Worm (Caenorhabditis elegans) whole organism, L2 larva: Measurements from ENCODE around the gene E02H1.5.

ENCODE experiments used
- C34F6.9 ChIP-seq: fragments of 150-350 bp; optimal IDR thresholded peaks from 2 replicates; lab custom pipeline; 2014; ENCODE audit warnings: missing biosample characterization, missing genetic modification characterization
- F13H6.1 ChIP-seq: sonication (generic microtip); optimal IDR thresholded peaks from 2 replicates; lab custom pipeline; 2016; ENCODE audit warnings: missing genetic modification characterization, missing compliant biosample characterization
- R02D3.7 ChIP-seq: fragments of 150-350 bp; optimal IDR thresholded peaks from 2 replicates; lab custom pipeline; 2014; ENCODE audit warnings: missing biosample characterization, missing genetic modification characterization
- Y55F3AM.14 ChIP-seq: fragments of 200-800 bp; sonication (Bioruptor generic); optimal IDR thresholded peaks from 2 replicates; lab custom pipeline; 2018; ENCODE audit warnings: mild to moderate bottlenecking, missing genetic modification characterization, missing compliant biosample characterization
- ZK546.5 ChIP-seq: sonication (generic microtip); optimal IDR thresholded peaks from 2 replicates; lab custom pipeline; 2017; ENCODE audit warnings: missing biosample characterization, missing genetic modification characterization
- alr-1 ChIP-seq: fragments of 150-350 bp; optimal IDR thresholded peaks from 2 replicates; lab custom pipeline; 2014; ENCODE audit warnings: missing biosample characterization, missing genetic modification characterization
- aly-2 ChIP-seq: fragments of 150-350 bp; optimal IDR thresholded peaks from 2 replicates; lab custom pipeline; 2014; ENCODE audit warnings: missing biosample characterization, missing genetic modification characterization
- blmp-1 ChIP-seq: sonication (generic microtip); optimal IDR thresholded peaks from 2 replicates; lab custom pipeline; 2017; ENCODE audit warnings: missing genetic modification characterization, mild to moderate bottlenecking, missing compliant biosample characterization, antibody characterized with exemption, moderate library complexity; ENCODE audit not compliant: insufficient read depth
- ceh-16 ChIP-seq: fragments of 150-350 bp; optimal IDR thresholded peaks from 2 replicates; lab custom pipeline; 2014; ENCODE audit warnings: missing biosample characterization, missing genetic modification characterization
- crh-2 ChIP-seq: sonication (generic microtip); optimal IDR thresholded peaks from 2 replicates; lab custom pipeline; 2017; ENCODE audit warnings: missing biosample characterization, missing genetic modification characterization
- egl-27 ChIP-seq: sonication (generic microtip); optimal IDR thresholded peaks from 3 replicates; lab custom pipeline; 2017; ENCODE audit warnings: missing biosample characterization, missing genetic modification reagents, missing genetic modification characterization
- elt-3 ChIP-seq: sonication (generic microtip); optimal IDR thresholded peaks from 2 replicates; lab custom pipeline; 2017; ENCODE audit warnings: missing biosample characterization, missing genetic modification characterization
- fos-1 ChIP-seq: fragments of 150-350 bp; optimal IDR thresholded peaks from 2 replicates; lab custom pipeline; 2014; ENCODE audit warnings: missing biosample characterization, missing genetic modification characterization
- gmeb-1 ChIP-seq: fragments of 150-350 bp; optimal IDR thresholded peaks from 2 replicates; lab custom pipeline; 2014; ENCODE audit warnings: missing biosample characterization, missing genetic modification characterization
- lin-11 ChIP-seq: fragments of 150-350 bp; sonication (generic microtip); optimal IDR thresholded peaks from 2 replicates; lab custom pipeline; 2014; ENCODE audit warnings: missing biosample characterization, missing genetic modification characterization, inconsistent platforms, mixed read lengths
- lsy-2 ChIP-seq, 2 experiments: fragments of 150-350 bp in 1 of 2; sonication (generic microtip) in 1 of 2; optimal IDR thresholded peaks; 2 replicates each; lab custom pipeline; 2014 to 2017; ENCODE audit warnings: missing biosample characterization in 2 of 2, missing genetic modification characterization in 2 of 2
- mbf-1 ChIP-seq: sonication (generic microtip); optimal IDR thresholded peaks from 2 replicates; lab custom pipeline; 2017; ENCODE audit warnings: missing biosample characterization, missing genetic modification characterization
- mdl-1 ChIP-seq, 2 experiments: fragments of 150-350 bp in 1 of 2; sonication (generic microtip) in 1 of 2; optimal IDR thresholded peaks; 2 replicates each; lab custom pipeline; 2017; ENCODE audit warnings: missing biosample characterization in 2 of 2, missing genetic modification characterization in 2 of 2
- nhr-129 ChIP-seq: fragments of 150-350 bp; optimal IDR thresholded peaks from 2 replicates; lab custom pipeline; 2014; ENCODE audit warnings: missing biosample characterization, missing genetic modification characterization
- nhr-21 ChIP-seq: fragments of 150-350 bp; optimal IDR thresholded peaks from 2 replicates; lab custom pipeline; 2014; ENCODE audit warnings: missing biosample characterization, missing genetic modification characterization
- nhr-23 ChIP-seq: fragments of 150-350 bp; optimal IDR thresholded peaks from 2 replicates; lab custom pipeline; 2014; ENCODE audit warnings: missing biosample characterization, missing genetic modification reagents, missing genetic modification characterization
- nhr-237 ChIP-seq: fragments of 150-350 bp; optimal IDR thresholded peaks from 2 replicates; lab custom pipeline; 2014; ENCODE audit warnings: missing biosample characterization, missing genetic modification characterization
- nhr-25 ChIP-seq: fragments of 150-350 bp; sonication (generic microtip); optimal IDR thresholded peaks from 3 replicates; lab custom pipeline; 2014; ENCODE audit warnings: missing biosample characterization, missing genetic modification characterization
- nhr-6 ChIP-seq: fragments of 150-350 bp; optimal IDR thresholded peaks from 2 replicates; lab custom pipeline; 2014; ENCODE audit warnings: missing biosample characterization, missing genetic modification characterization
- peb-1 ChIP-seq: fragments of 150-350 bp; optimal IDR thresholded peaks from 2 replicates; lab custom pipeline; 2014; ENCODE audit warnings: missing biosample characterization, missing genetic modification characterization
- sem-4 ChIP-seq: fragments of 150-350 bp; optimal IDR thresholded peaks from 2 replicates; lab custom pipeline; 2014; ENCODE audit warnings: missing biosample characterization, missing genetic modification reagents, missing genetic modification characterization
- skn-1 ChIP-seq: sonication (generic microtip); optimal IDR thresholded peaks from 2 replicates; lab custom pipeline; 2017; ENCODE audit warnings: missing biosample characterization, missing genetic modification characterization
- sma-9 ChIP-seq, 2 experiments: fragments of 150-350 bp in 1 of 2; sonication (generic microtip) in 1 of 2; optimal IDR thresholded peaks; 2 replicates each; lab custom pipeline; 2014 to 2016; ENCODE audit warnings: missing genetic modification characterization in 2 of 2, mild to moderate bottlenecking in 1 of 2, missing biosample characterization in 1 of 2, missing compliant biosample characterization in 1 of 2, missing genetic modification reagents in 1 of 2, moderate library complexity in 1 of 2
- snpc-4 ChIP-seq: fragments of 150-350 bp; optimal IDR thresholded peaks from 2 replicates; lab custom pipeline; 2014; ENCODE audit warnings: missing biosample characterization, missing genetic modification characterization
- ztf-1 ChIP-seq: fragments of 200-800 bp; sonication (Bioruptor generic); conservative IDR thresholded peaks from 2 replicates; pipeline ENCODE4 v1.3.6; 2022; ENCODE audit warnings: missing genetic modification characterization, missing compliant biosample characterization
- ztf-11 ChIP-seq: sonication (generic microtip); optimal IDR thresholded peaks from 2 replicates; lab custom pipeline; 2017; ENCODE audit warnings: missing biosample characterization, missing genetic modification characterization
- ztf-4 ChIP-seq: fragments of 150-350 bp; optimal IDR thresholded peaks from 2 replicates; lab custom pipeline; 2014; ENCODE audit warnings: missing biosample characterization, missing genetic modification characterization

Gene E02H1.5

DNA sequence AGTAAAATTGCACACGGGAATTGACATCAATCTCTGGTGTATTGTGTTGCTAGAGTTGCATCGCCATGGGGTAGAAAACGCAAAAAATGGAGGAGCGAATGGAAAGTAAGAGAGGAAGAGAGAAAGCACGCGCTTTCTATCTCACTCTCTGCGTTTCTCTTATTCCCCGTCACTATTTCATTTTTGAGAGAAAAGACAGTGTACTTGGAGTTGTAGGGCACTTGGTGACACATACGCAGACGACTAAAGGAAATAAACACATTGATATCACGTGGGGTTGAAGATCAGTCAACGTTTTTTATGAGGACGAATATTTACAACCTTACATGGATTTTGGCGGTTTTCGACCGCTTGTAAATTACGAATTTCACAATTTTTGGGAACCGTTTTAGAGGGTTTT is 8.4 kb downstream of the E02H1.5 start (continued):
- peak; percentile 96 for TF ChIP-seq F13H6.1 (tag; lab: Kevin White, UChicago)
- TF ChIP-seq nhr-6 (tag; lab: Kevin White, UChicago): peak; percentile 96
- TF ChIP-seq ztf-1: no peak
- TF ChIP-seq blmp-1 (tag; lab: Kevin White, UChicago): peak; percentile 96
- peak; percentile 76 for TF ChIP-seq alr-1
- peak; percentile 98 for TF ChIP-seq nhr-129 (tag; lab: Kevin White, UChicago)
- TF ChIP-seq egl-27 (tag; lab: Kevin White, UChicago): peak; percentile 96
- no peak for TF ChIP-seq lin-11 (tag; lab: Kevin White, UChicago)
- no peak for TF ChIP-seq ztf-11 (tag; lab: Kevin White, UChicago)
- peak; percentile 92 for TF ChIP-seq ztf-4
- peak; percentile 22 for TF ChIP-seq R02D3.7 (tag; lab: Kevin White, UChicago)
- TF ChIP-seq, all 48 proteins: peak for 30

- TF ChIP-seq crh-2 (tag; lab: Kevin White, UChicago) (peak; percentile 10), nhr-237 (tag; lab: Kevin White, UChicago) (no peak), sma-9 (GFP tag; optimal IDR thresholded peaks at IDR 0.05; lab: Kevin White, UChicago) (peak; percentile 65), sma-9 (tag; optimal IDR thresholded peaks at IDR 0.05; lab: Kevin White, UChicago) (no peak), gmeb-1 (peak; percentile 14), nhr-129 (tag; lab: Kevin White, UChicago) (peak; percentile 40), peb-1 (tag; lab: Kevin White, UChicago) (no peak), snpc-4 (no peak), fos-1 (tag; lab: Kevin White, UChicago) (peak; percentile 8), F13H6.1 (tag; lab: Kevin White, UChicago) (no peak), nhr-25 (peak; percentile 13), Y55F3AM.14 (GFP tag; lab: Kevin White, UChicago) (no peak)
- TF ChIP-seq, all 48 proteins: peak for 6
Observed at ce11 chrII:9604063-9604462, 9.0 kb downstream of the E02H1.5 start.

DNA sequence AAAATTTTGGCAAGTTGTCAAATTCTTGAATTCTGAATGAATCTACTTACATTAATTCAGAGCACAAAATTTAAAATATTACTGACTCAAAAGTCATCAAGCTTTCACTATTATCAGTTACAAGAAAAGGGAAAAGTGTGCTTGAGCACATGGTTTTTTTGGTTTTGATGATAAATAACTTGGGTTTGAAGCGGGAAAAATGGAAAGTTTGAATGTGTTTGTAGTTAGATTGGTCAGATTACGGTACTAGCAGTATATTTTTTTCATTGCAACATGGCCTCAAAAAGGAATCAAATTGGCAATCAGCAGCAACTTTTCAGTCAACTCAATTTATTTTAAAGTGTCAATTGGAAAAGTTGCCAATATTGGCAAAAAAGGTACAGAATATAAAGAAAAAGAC is 9.7 kb downstream of the E02H1.5 start:
- TF ChIP-seq skn-1 (peak; percentile 27), F13H6.1 (tag; lab: Kevin White, UChicago) (no peak), nhr-25 (no peak)
- TF ChIP-seq, all 48 proteins: peak for 1

DNA sequence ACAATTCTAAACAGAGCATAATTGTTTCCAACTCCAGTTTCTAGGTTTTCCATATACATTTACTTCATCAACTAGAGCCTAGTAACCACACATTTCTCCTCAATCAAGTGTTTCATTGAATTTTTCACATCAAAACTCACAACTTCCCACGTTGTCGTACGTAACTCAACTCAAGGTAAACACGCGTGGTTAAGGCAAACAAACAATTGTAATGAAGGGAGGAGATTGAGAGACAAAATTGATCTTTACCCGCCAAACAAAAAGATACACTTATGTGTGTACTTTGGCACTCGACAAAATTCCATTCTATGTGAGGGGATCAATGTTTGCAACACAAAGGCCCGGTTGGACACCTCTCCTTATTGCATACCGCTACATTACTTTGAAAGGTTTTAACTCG is 10.3 kb downstream of the E02H1.5 start, which contains the start of gene nhr-19:
Gene nhr-19 (minus strand): TSS at position 191 of the 400 bp plus-strand sequence.
- TF ChIP-seq elt-3 (tag; lab: Kevin White, UChicago) (no peak), lsy-2 (tag; optimal IDR thresholded peaks at IDR 0.05; lab: Kevin White, UChicago) (peak in 1 of 2 experiments; percentile 20), aly-2 (tag; lab: Kevin White, UChicago) (no peak), gmeb-1 (no peak), mdl-1 (tag; optimal IDR thresholded peaks at IDR 0.05; lab: Kevin White, UChicago) (no peak), nhr-25 (peak; percentile 17), nhr-23 (no peak), alr-1 (no peak), ZK546.5 (no peak), Y55F3AM.14 (GFP tag; lab: Kevin White, UChicago) (no peak), nhr-129 (tag; lab: Kevin White, UChicago) (peak; percentile 65), fos-1 (tag; lab: Kevin White, UChicago) (no peak), ztf-1 (no peak), sem-4 (tag; lab: Kevin White, UChicago) (no peak), ztf-11 (tag; lab: Kevin White, UChicago) (no peak), sma-9 (GFP tag; optimal IDR thresholded peaks at IDR 0.05; lab: Kevin White, UChicago) (peak; percentile 59), sma-9 (tag; optimal IDR thresholded peaks at IDR 0.05; lab: Kevin White, UChicago) (no peak), mbf-1 (no peak), crh-2 (tag; lab: Kevin White, UChicago) (peak; percentile 52)

ce11 chrII:9605954-9606353 is 10.9 kb downstream of the E02H1.5 start:
- peak; percentile 54 for TF ChIP-seq nhr-21 (tag; lab: Kevin White, UChicago)
- TF ChIP-seq ceh-16: peak; percentile 49
- TF ChIP-seq Y55F3AM.14 (GFP tag; lab: Kevin White, UChicago): no peak
- TF ChIP-seq mdl-1 (tag; optimal IDR thresholded peaks at IDR 0.05; lab: Kevin White, UChicago): peak in 1 of 2 experiments; percentile 4
- TF ChIP-seq blmp-1 (tag; lab: Kevin White, UChicago): peak; percentile 72
- TF ChIP-seq C34F6.9 (tag; lab: Kevin White, UChicago): peak; percentile 6
- peak; percentile 87 for TF ChIP-seq sma-9 (GFP tag; optimal IDR thresholded peaks at IDR 0.05; lab: Kevin White, UChicago)
- TF ChIP-seq sma-9 (tag; optimal IDR thresholded peaks at IDR 0.05; lab: Kevin White, UChicago): no peak
- TF ChIP-seq alr-1: no peak
- TF ChIP-seq nhr-25: peak; percentile 57
